Worm (Caenorhabditis elegans): Measurements from ENCODE around the gene ZK673.5.

The ZK673.5 gene

DNA sequence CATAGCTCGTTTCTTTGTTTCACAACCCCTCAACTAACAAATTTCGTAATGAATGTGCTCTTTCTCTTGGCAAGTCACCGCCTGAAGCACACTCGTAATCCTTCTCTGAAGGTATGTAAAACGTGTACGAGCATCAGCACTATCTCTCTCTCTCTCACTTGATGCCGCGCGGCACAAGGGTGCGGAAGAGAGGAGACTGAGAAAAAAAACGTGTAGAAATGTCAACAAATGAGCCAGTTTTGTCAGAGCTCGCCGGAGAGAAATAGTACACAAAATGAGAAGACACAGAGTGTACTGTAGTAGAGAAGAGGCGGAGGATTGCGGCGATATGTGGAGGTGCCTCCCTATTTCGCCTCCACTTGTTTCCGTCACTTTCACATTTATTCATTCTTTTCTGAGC lies 48.9 kb downstream of the ZK673.5 start, which contains the start of gene F59B10.3:
TSS of gene F59B10.3 (plus strand) at position 301 of the 400 bp plus-strand sequence.
- TF ChIP-seq nhr-179 (tag; optimal IDR thresholded peaks at IDR 0.05) (no peak), cebp-1 (GFP tag; IDR thresholded peaks at IDR 0.05) (no peak), cebp-1 (tag; optimal IDR thresholded peaks at IDR 0.05) (peak; percentile 1), hmg-1.2 (GFP tag; IDR thresholded peaks at IDR 0.05) (no peak)

All from whole organism, young adult.